Fruit fly (Drosophila melanogaster) ovary, adult (tissue): Measurements from ENCODE around the gene side-IV.

Experiments used
- CG17801 ChIP-seq: fragments of 200-800 bp; optimal IDR thresholded peaks from 2 replicates; lab custom pipeline; 2019; ENCODE audit warnings: missing biosample characterization, mild to moderate bottlenecking, missing genetic modification characterization, moderate library complexity; ENCODE audit not compliant: partially characterized antibody

Gene side-IV

DNA sequence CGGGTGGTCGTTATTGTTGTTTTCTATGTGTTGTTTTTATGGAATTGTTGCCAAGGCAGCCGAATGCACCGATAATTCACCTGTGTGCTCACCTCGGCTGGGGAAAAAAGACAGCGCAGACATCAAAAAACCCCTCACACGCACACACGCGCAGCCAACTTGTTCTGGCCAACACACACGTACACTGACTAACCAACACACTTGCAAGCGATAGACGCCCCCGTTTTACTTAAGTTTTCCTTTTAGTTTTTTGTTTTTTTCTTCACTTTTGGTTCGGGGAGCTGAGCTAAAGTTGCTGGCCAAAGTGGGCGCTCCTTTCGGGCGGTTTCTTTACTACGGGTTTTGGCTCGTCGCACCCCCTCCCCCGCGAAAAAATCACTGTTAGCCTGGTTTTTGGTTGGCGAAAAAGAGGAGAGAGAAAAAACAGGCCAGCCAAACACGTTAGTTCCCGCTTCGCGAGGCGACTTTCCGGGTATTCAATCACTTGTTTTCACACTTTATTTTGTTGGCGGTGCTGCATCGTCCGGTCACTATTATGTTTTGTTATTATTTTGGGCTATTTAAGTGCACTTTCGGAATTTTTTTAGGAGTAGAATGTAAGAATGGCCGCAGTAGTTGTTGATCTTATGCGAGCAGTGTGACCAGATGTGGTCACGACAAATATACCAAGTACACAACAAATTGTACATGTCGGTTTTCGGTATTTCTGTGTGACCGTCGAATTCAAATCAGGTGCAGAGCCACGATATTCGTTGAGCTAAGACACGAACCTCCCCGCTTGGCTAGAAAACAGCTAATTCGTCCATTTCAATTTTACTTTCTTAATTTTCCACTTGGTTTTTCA is 15.8 kb upstream of the side-IV start, which contains the start of gene yrt:
yrt (minus strand) TSS at position 660 of the 844 bp plus-strand sequence.
- TF ChIP-seq CG17801 (GFP tag; lab: Kevin White, UChicago): no peak

- TF ChIP-seq CG17801 (GFP tag; lab: Kevin White, UChicago): no peak
Measured at dm6 chr3R:13435836-13436235, 14.6 kb upstream of the side-IV start.

- no peak for TF ChIP-seq CG17801 (GFP tag; lab: Kevin White, UChicago)
Measured at dm6 chr3R:13441703-13442102, 8.7 kb upstream of the side-IV start.

- TF ChIP-seq CG17801 (GFP tag; lab: Kevin White, UChicago): no peak
Measured at dm6 chr3R:13446048-13446447, 4.3 kb upstream of the side-IV start.

dm6 chr3R:13446489-13446888 is 3.9 kb upstream of the side-IV start:
- no peak for TF ChIP-seq CG17801 (GFP tag; lab: Kevin White, UChicago)

DNA sequence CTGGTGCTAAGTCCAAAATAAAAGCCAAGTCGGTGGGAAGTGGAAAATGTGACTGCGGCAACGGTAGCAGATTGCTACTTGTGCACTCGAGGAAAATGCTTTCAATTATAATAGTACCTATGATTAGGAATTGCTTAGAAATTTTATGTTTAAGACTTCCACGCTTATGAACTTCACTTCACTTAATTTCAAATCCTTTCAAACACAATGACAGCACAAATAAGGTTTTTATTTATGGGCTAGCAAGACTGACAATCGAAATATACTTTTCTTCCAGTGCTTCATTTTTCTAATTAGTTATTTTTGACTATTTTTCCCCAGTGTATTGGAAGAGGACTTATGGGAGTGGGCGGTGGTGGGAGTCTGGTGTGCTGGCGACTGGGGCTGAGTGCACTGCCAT is 2.0 kb upstream of the side-IV start:
- TF ChIP-seq CG17801 (GFP tag; lab: Kevin White, UChicago): no peak

DNA sequence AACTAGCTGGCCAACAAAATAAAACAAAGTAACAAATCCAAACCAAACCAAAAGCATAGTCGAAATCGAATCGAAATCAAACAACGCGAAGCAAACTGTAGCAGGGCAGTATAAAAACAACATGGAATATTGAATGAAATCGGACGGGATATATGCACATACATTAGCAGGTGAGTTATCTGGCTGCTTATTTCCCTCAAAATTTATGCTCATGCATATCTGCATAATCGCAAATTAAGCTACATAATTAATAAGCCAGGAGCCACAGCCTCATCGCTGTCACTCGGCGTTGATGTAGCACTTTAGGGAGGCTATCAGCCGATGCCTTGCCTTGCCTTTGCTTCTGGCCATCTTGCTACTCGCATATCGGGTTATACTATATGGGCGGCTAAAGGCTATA is 1.9 kb downstream of the side-IV start:
- TF ChIP-seq CG17801 (GFP tag; lab: Kevin White, UChicago): no peak

- no peak for TF ChIP-seq CG17801 (GFP tag; lab: Kevin White, UChicago)
Measured at dm6 chr3R:13452851-13453255, 2.5 kb downstream of the side-IV start.

DNA sequence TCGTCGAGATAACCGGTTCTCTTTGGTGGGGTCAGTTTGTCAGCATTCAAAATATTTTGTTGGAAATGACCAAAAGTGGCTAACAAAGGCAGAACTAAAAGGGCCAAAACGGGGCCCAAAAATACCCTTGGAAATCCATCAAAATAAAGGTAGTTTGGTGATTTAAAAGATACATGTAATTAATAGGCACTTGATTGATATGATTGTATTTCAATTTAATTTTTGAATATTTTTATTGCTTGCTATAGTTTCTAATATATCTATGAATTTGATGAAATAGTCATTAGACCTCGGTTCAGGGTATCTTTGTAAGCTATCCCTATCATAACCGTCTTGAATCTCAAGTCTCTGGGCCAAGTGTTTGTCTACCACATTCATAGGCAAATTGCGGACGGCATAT is 3.6 kb downstream of the side-IV start:
- TF ChIP-seq CG17801 (GFP tag; lab: Kevin White, UChicago): no peak

DNA sequence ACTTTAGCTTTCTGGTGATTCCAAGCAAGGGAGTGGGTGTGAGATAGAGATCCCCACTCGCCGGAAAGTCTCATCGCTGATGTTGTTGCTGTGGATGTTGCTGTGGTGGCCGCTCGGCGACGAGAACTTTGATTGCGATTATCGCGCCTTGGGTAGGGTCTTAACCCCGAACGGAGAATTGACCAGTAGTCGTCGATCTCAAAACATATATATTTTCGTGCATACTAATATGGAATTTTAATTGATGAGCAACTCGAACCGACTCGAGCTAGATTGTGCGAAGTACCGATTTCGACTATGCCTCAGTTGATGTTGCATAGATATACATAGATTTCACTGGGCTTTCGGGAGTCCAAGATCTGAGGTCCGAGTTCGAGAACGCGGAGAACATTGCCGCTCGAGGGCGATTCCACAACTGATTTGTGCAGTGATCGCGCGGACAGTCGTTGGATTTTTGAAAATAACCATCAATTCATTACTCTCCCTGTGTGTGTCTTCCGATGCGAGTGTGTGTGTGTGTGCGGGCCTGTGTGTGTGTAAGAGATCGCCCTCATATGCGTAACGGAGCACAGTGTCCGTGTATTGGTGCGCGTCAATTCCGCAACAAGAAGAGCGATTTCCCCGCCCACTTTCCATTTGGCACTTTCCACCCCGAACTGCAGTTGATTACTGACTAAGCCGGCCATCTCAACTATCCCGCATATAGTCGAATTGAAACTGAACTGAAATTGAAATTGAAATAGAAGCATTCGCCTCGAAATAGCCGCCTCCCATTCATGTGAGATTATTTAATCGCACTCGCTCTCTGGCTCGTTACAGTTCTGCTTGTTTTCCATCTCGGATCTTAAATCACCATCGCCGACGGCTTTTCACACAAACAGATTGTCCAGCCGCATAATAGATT is 15.6 kb downstream of the side-IV start:
- no peak for TF ChIP-seq CG17801 (GFP tag; lab: Kevin White, UChicago)

dm6 chr3R:13469246-13469645 is 18.9 kb downstream of the side-IV start:
- TF ChIP-seq CG17801 (GFP tag; lab: Kevin White, UChicago): no peak

DNA sequence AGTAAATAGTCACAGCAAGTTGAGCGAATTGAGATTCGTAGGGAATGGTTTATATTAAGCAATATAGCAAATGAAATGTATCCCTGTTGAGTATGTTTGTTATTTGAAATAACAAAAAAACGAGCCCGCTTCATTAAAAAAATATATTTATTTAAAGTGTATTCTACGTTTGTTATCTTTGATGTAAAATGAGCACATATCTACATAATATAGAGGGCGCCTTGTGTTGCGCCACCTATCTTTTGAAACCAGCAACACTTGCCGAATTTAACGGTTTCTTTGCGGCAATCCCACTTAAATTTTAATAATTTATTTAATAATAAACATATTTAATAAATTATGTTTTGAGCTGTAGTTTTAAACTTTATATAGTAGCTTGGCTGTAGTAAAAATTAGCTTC is 20.9 kb downstream of the side-IV start:
- TF ChIP-seq CG17801 (GFP tag; lab: Kevin White, UChicago): no peak

- TF ChIP-seq CG17801 (GFP tag; lab: Kevin White, UChicago): no peak
Measured at dm6 chr3R:13482283-13482682, 31.9 kb downstream of the side-IV start.

- TF ChIP-seq CG17801 (GFP tag; lab: Kevin White, UChicago): no peak
Measured at dm6 chr3R:13509816-13510215, 59.4 kb downstream of the side-IV start.
